Worm (Caenorhabditis elegans) whole organism, L3 larva: Measurements from ENCODE around the gene F20D6.10.

Source experiments
- ZK546.5 ChIP-seq: sonication (generic microtip); optimal IDR thresholded peaks from 2 replicates; lab custom pipeline; 2017; ENCODE audit warnings: missing biosample characterization, missing genetic modification characterization
- aly-2 ChIP-seq: fragments of 150-350 bp; optimal IDR thresholded peaks from 2 replicates; lab custom pipeline; 2014; ENCODE audit warnings: missing biosample characterization, missing genetic modification characterization
- ama-1 ChIP-seq: fragments of 150-350 bp; optimal IDR thresholded peaks from 2 replicates; lab custom pipeline; 2018
- ceh-82 ChIP-seq: fragments of 150-350 bp; optimal IDR thresholded peaks from 2 replicates; lab custom pipeline; 2014; ENCODE audit warnings: missing biosample characterization, missing genetic modification characterization
- ceh-9 ChIP-seq: sonication (generic microtip); optimal IDR thresholded peaks from 2 replicates; lab custom pipeline; 2018; ENCODE audit warnings: missing biosample characterization, missing genetic modification characterization
- elt-2 ChIP-seq: sonication (generic microtip); optimal IDR thresholded peaks from 2 replicates; lab custom pipeline; 2016; ENCODE audit warnings: missing genetic modification reagents, mild to moderate bottlenecking, missing genetic modification characterization, missing compliant biosample characterization
- fkh-10 ChIP-seq: sonication (generic microtip); optimal IDR thresholded peaks from 2 replicates; lab custom pipeline; 2017; ENCODE audit warnings: missing biosample characterization, missing genetic modification reagents, missing genetic modification characterization
- lin-39 ChIP-seq: fragments of 150-350 bp; optimal IDR thresholded peaks from 2 replicates; lab custom pipeline; 2018; ENCODE audit warnings: missing biosample characterization, missing genetic modification reagents, missing genetic modification characterization
- mdl-1 ChIP-seq: fragments of 150-350 bp; optimal IDR thresholded peaks from 2 replicates; lab custom pipeline; 2014; ENCODE audit warnings: missing biosample characterization, missing genetic modification characterization
- nhr-12 ChIP-seq: fragments of 150-350 bp; optimal IDR thresholded peaks from 2 replicates; lab custom pipeline; 2014; ENCODE audit warnings: missing biosample characterization, missing genetic modification characterization
- nhr-28 ChIP-seq: fragments of 150-350 bp; optimal IDR thresholded peaks from 2 replicates; lab custom pipeline; 2014; ENCODE audit warnings: missing biosample characterization, missing genetic modification characterization
- nhr-67 ChIP-seq: fragments of 150-350 bp; optimal IDR thresholded peaks from 2 replicates; lab custom pipeline; 2014; ENCODE audit warnings: missing biosample characterization, missing genetic modification characterization

DNA sequence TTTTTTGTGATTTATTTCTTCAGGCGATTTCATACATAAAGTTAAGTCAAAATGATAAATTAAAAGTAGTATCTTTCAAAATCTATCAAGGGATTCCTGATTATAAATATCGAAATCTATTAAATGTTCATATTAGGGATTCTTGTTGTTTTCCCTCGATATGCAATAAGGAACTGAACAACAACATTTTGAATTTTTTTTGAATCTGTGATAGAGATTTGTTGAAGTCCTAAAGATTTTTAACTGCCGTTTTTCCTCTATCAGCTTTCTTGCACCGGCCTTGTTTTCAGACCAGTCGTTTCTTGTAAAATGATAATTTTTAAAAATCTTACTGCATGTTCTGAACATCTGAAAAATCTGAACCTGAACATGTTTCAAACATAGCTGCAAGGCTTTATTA lies 40.0 kb downstream of the F20D6.10 start:
- no peak for TF ChIP-seq fkh-10 (GFP tag; lab: Kevin White, UChicago)
- no peak for TF ChIP-seq aly-2
- TF ChIP-seq ceh-9 = no peak
- TF ChIP-seq ceh-82 = no peak
- no peak for TF ChIP-seq ZK546.5 (tag; lab: Kevin White, UChicago)
- no peak for TF ChIP-seq elt-2 (tag; lab: Kevin White, UChicago)
- no peak for TF ChIP-seq nhr-12 (tag; lab: Kevin White, UChicago)
- TF ChIP-seq ama-1 (lab: Kevin White, UChicago) = no peak
- no peak for TF ChIP-seq lin-39 (tag; lab: Kevin White, UChicago)
- no peak for TF ChIP-seq nhr-28 (tag; lab: Kevin White, UChicago)
- TF ChIP-seq nhr-67 = no peak
- no peak for TF ChIP-seq mdl-1
